Comparison of ENCODE assay signal across 1 fruit fly cellular context in the genomic region with DNA sequence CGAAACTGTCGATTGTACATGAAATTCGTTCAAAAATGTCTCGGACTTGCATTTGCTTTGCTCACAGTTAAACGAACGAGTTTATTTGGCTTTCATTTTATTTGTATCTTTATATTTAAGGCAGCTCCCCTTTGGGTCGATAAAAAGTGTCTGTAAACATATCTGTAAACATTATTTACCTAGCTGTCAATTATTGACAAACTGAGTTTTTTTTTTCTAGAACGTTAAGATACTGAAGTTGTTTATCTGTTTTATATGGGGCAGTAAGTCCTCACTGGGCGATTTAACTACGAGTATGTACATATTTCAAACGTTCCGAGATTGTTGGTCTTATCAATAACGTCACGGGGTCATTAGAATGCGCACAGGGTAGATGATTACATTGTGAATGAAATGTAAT.
TF ChIP-seq lines count a peak whose summit lies in the region.

No protein-coding gene starts in this region.

TF ChIP-seq in whole organism, embryonic, 481 proteins besides CTCF, POLR2A, EP300 and RAD21 (continued from another document):
- TF ChIP-seq sisA (GFP tag; IDR thresholded peaks at IDR 0.05; lab: Robert Waterston, UW) = no peak
- no peak for TF ChIP-seq Ets65A (GFP tag; lab: Kevin White, UChicago)
- no peak for TF ChIP-seq CG17186 (GFP tag; optimal IDR thresholded peaks at IDR 0.05; lab: Kevin White, UChicago)
- TF ChIP-seq CG12219 (GFP tag; optimal IDR thresholded peaks at IDR 0.05; lab: Kevin White, UChicago) = peak; percentile 37
- peak; percentile 71 for TF ChIP-seq BtbVII (GFP tag; optimal IDR thresholded peaks at IDR 0.05; lab: Kevin White, UChicago)
- peak; percentile 21 for TF ChIP-seq CG9727 (GFP tag; optimal IDR thresholded peaks at IDR 0.05; lab: Kevin White, UChicago)
- no peak for TF ChIP-seq CG7839 (tag; optimal IDR thresholded peaks at IDR 0.05; lab: Kevin White, UChicago)
- no peak for TF ChIP-seq gsb-n (tag; optimal IDR thresholded peaks at IDR 0.05; lab: Kevin White, UChicago)
- peak; percentile 27 for TF ChIP-seq CG6765 (GFP tag; optimal IDR thresholded peaks at IDR 0.05; lab: Kevin White, UChicago)
- TF ChIP-seq CG6791 (GFP tag; IDR thresholded peaks at IDR 0.05; lab: Robert Waterston, UW; ENCODE audit: partially characterized antibody) = no peak
- no peak for TF ChIP-seq Six4 (GFP tag; optimal IDR thresholded peaks at IDR 0.05; lab: Kevin White, UChicago)
- no peak for TF ChIP-seq CG7271 (tag; optimal IDR thresholded peaks at IDR 0.05; lab: Kevin White, UChicago)
- TF ChIP-seq Taf1 (GFP tag; IDR thresholded peaks at IDR 0.05; lab: Robert Waterston, UW) = no peak
- no peak for TF ChIP-seq insv (GFP tag; optimal IDR thresholded peaks at IDR 0.05; lab: Kevin White, UChicago)
- TF ChIP-seq Sox102F (GFP tag; optimal IDR thresholded peaks at IDR 0.05; lab: Kevin White, UChicago) = no peak
- TF ChIP-seq MESR4 (GFP tag; optimal IDR thresholded peaks at IDR 0.05; lab: Kevin White, UChicago) = no peak
- TF ChIP-seq GATAe (GFP tag; conservative IDR thresholded peaks at IDR 0.05; lab: Robert Waterston, UW) = no peak
